Worm (Caenorhabditis elegans): Measurements from ENCODE around the gene Y110A2AL.5.

Y110A2AL.5 gene

DNA sequence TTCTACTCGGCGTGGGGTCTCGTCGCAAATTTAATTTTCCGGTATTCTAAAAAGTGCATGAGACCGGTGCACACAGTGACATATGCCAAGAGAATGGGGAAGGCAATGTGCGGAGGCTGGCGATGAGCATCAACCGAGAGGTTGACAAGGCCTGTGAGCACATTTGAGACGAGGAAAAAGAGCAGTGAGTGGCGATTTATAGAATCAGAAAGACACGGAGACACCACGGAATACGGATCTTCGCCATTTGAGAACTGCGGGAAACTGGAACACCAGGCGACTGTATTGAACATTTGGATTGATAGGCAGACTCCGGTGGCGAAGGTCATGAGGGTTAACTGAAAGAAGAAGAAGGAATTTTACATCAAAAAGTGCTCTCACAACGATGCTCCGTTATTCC, 14.6 kb downstream of the Y110A2AL.5 start:
- TF ChIP-seq R02D3.7 (tag; optimal IDR thresholded peaks at IDR 0.05) (no peak), nhr-237 (tag; optimal IDR thresholded peaks at IDR 0.05) (no peak), sma-3 (GFP tag; optimal IDR thresholded peaks at IDR 0.05) (no peak), crh-2 (tag; optimal IDR thresholded peaks at IDR 0.05) (no peak), snpc-4 (tag; optimal IDR thresholded peaks at IDR 0.05) (no peak), nhr-12 (tag; optimal IDR thresholded peaks at IDR 0.05) (no peak), ztf-11 (tag; optimal IDR thresholded peaks at IDR 0.05) (no peak), lsy-2 (tag; optimal IDR thresholded peaks at IDR 0.05) (no peak), F13H6.1 (tag; optimal IDR thresholded peaks at IDR 0.05) (no peak), mab-5 (tag; optimal IDR thresholded peaks at IDR 0.05) (no peak), blmp-1 (tag; optimal IDR thresholded peaks at IDR 0.05; ENCODE audit: insufficient read depth) (no peak), dmd-4 (tag; optimal IDR thresholded peaks at IDR 0.05) (no peak), peb-1 (tag; optimal IDR thresholded peaks at IDR 0.05) (no peak), sem-4 (tag; optimal IDR thresholded peaks at IDR 0.05) (no peak)

DNA sequence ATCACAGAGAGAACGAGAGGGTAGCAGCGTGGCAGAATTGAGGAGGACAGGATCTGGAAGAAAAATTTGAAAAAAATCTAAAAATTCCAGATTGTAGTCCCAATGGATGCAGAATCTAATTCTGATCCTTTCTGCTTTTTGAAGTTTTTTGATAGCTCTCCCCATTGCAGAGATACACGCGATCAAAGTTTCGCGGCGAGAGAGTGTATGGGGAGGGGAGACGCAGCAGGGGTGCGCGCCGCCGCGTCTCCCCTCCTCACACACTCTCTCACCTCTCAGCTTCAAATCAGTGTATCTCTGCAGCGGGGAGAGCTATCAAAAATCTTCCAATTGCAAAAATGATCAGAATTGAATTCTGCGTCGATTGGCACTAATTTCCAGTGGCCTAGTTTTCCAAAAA, 16.8 kb downstream of the Y110A2AL.5 start:
- no peak for TF ChIP-seq nhr-10 (tag; optimal IDR thresholded peaks at IDR 0.05)
- no peak for TF ChIP-seq snpc-4 (tag; optimal IDR thresholded peaks at IDR 0.05)
- no peak for TF ChIP-seq Y55F3AM.14 (GFP tag; optimal IDR thresholded peaks at IDR 0.05)
- no peak for TF ChIP-seq nhr-77 (tag; optimal IDR thresholded peaks at IDR 0.05)
- TF ChIP-seq nhr-6 (tag; optimal IDR thresholded peaks at IDR 0.05) = no peak
- no peak for TF ChIP-seq nhr-11 (tag; optimal IDR thresholded peaks at IDR 0.05)
- no peak for TF ChIP-seq lin-39 (tag; optimal IDR thresholded peaks at IDR 0.05)
- TF ChIP-seq gmeb-1 (tag; optimal IDR thresholded peaks at IDR 0.05) = no peak
- TF ChIP-seq blmp-1 (tag; optimal IDR thresholded peaks at IDR 0.05; ENCODE audit: insufficient read depth) = no peak
- TF ChIP-seq ztf-11 (tag; optimal IDR thresholded peaks at IDR 0.05) = no peak
- TF ChIP-seq egl-27 (tag; optimal IDR thresholded peaks at IDR 0.05) = no peak
- no peak for TF ChIP-seq nhr-21 (tag; optimal IDR thresholded peaks at IDR 0.05)
- TF ChIP-seq lin-13 (GFP tag; optimal IDR thresholded peaks at IDR 0.05) = no peak
- no peak for TF ChIP-seq alr-1 (tag; optimal IDR thresholded peaks at IDR 0.05)
- no peak for TF ChIP-seq peb-1 (tag; optimal IDR thresholded peaks at IDR 0.05)
- TF ChIP-seq unc-62 (GFP tag; optimal IDR thresholded peaks at IDR 0.05) = no peak
- no peak for TF ChIP-seq unc-55 (GFP tag; optimal IDR thresholded peaks at IDR 0.05)
- no peak for TF ChIP-seq dmd-4 (tag; optimal IDR thresholded peaks at IDR 0.05)
- TF ChIP-seq zag-1 (tag; optimal IDR thresholded peaks at IDR 0.05) = no peak
- TF ChIP-seq ztf-4 (tag; optimal IDR thresholded peaks at IDR 0.05) = no peak

DNA sequence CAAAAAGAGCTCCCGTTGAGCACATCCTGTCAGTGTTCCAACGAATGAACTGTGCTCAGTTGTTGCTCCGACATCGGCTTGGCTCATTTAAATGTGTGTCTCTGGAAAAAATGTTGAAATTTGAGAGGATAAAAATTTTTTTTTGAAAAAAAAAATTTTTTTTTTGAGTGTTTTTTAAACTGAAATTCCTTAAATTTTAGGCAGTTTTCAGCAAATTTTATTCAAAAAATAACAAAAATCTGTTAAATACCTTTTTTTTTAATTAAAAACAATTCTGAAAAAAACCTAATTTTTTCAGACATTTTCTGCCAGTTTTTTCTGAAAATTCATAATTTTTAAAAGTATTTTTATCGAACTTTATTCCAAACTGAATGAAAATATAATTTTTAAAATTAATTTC, 20.5 kb downstream of the Y110A2AL.5 start, which contains the start of gene pigw-1:
TSS of gene pigw-1 (minus strand) at position 101 of the 400 bp plus-strand sequence.
- no peak for TF ChIP-seq nhr-237 (tag; optimal IDR thresholded peaks at IDR 0.05)
- no peak for TF ChIP-seq ceh-82 (tag; optimal IDR thresholded peaks at IDR 0.05)
- TF ChIP-seq mab-5 (tag; optimal IDR thresholded peaks at IDR 0.05) = no peak
- no peak for TF ChIP-seq nhr-77 (tag; optimal IDR thresholded peaks at IDR 0.05)
- TF ChIP-seq sem-4 (tag; optimal IDR thresholded peaks at IDR 0.05) = no peak
- TF ChIP-seq nhr-11 (tag; optimal IDR thresholded peaks at IDR 0.05) = no peak
- no peak for TF ChIP-seq C34F6.9 (tag; optimal IDR thresholded peaks at IDR 0.05)
- no peak for TF ChIP-seq lsy-2 (tag; optimal IDR thresholded peaks at IDR 0.05)

- no peak for TF ChIP-seq unc-39 (tag; optimal IDR thresholded peaks at IDR 0.05)
- TF ChIP-seq lin-13 (GFP tag; optimal IDR thresholded peaks at IDR 0.05) = no peak
- TF ChIP-seq mdl-1 (tag; optimal IDR thresholded peaks at IDR 0.05) = no peak
- TF ChIP-seq elt-3 (tag; optimal IDR thresholded peaks at IDR 0.05) = no peak
- no peak for TF ChIP-seq nhr-237 (tag; optimal IDR thresholded peaks at IDR 0.05)
- TF ChIP-seq lsy-2 (tag; optimal IDR thresholded peaks at IDR 0.05) = no peak
- TF ChIP-seq ceh-82 (tag; optimal IDR thresholded peaks at IDR 0.05) = no peak
- TF ChIP-seq ztf-1 (GFP tag; conservative IDR thresholded peaks at IDR 0.05) = no peak
- TF ChIP-seq mbf-1 (tag; optimal IDR thresholded peaks at IDR 0.05) = no peak
- no peak for TF ChIP-seq sma-9 (GFP tag; optimal IDR thresholded peaks at IDR 0.05)
- TF ChIP-seq sma-9 (tag; optimal IDR thresholded peaks at IDR 0.05) = no peak
- no peak for TF ChIP-seq nhr-77 (tag; optimal IDR thresholded peaks at IDR 0.05)
- no peak for TF ChIP-seq F13H6.1 (tag; optimal IDR thresholded peaks at IDR 0.05)
- TF ChIP-seq ZK546.5 (tag; optimal IDR thresholded peaks at IDR 0.05) = no peak
- no peak for TF ChIP-seq lin-39 (tag; optimal IDR thresholded peaks at IDR 0.05)
These were observed 21.5 kb downstream of the Y110A2AL.5 start for ce11 chrII:2885518-2886449.

Data from whole organism, L2 larva.